Fruit fly (Drosophila melanogaster) whole organism, embryonic: ENCODE measurements around the gene qm.

ENCODE experiments used
- Ada2b ChIP-seq: fragments of 200-800 bp; sonication (Bioruptor generic); IDR thresholded peaks from 2 replicates; pipeline ENCODE4 v1.3.6; 2022; ENCODE audit warnings: missing biosample characterization, missing genetic modification characterization
- Bdp1 ChIP-seq: fragments of 200-800 bp; sonication (Bioruptor generic); optimal IDR thresholded peaks from 3 replicates; lab custom pipeline; 2016; ENCODE audit warnings: missing biosample characterization, missing genetic modification characterization
- CG10147 ChIP-seq: fragments of 200-800 bp; sonication (Bioruptor generic); optimal IDR thresholded peaks from 2 replicates; lab custom pipeline; 2019; ENCODE audit warnings: missing biosample characterization, mild to moderate bottlenecking, missing genetic modification characterization, moderate library complexity
- CG10543 ChIP-seq: fragments of 200-800 bp; sonication (Bioruptor generic); optimal IDR thresholded peaks from 3 replicates; lab custom pipeline; 2017; ENCODE audit warnings: missing biosample characterization, mild to moderate bottlenecking, missing genetic modification characterization, moderate library complexity
- CG11247 ChIP-seq: fragments of 200-800 bp; sonication (Bioruptor generic); IDR thresholded peaks from 2 replicates; pipeline ENCODE4 v1.3.6; 2022; ENCODE audit warnings: missing biosample characterization, missing genetic modification characterization
- CG13775 ChIP-seq: fragments of 200-800 bp; sonication (Bioruptor generic); optimal IDR thresholded peaks from 3 replicates; lab custom pipeline; 2017; ENCODE audit warnings: missing biosample characterization, mild to moderate bottlenecking, missing genetic modification characterization
- CG1602 ChIP-seq: fragments of 200-800 bp; sonication (Bioruptor generic); optimal IDR thresholded peaks from 3 replicates; lab custom pipeline; 2016; ENCODE audit warnings: missing biosample characterization, missing genetic modification characterization
- CG18764 ChIP-seq: fragments of 200-800 bp; sonication (Bioruptor generic); optimal IDR thresholded peaks from 3 replicates; lab custom pipeline; 2016; ENCODE audit warnings: missing biosample characterization, missing genetic modification characterization
- CG31365 ChIP-seq: fragments of 200-800 bp; sonication (Bioruptor generic); optimal IDR thresholded peaks from 2 replicates; lab custom pipeline; 2018; ENCODE audit warnings: missing biosample characterization, mild to moderate bottlenecking, missing genetic modification characterization
- CG31388 ChIP-seq: fragments of 200-800 bp; sonication (Bioruptor generic); optimal IDR thresholded peaks from 2 replicates; lab custom pipeline; 2016; ENCODE audit warnings: missing biosample characterization, missing genetic modification characterization
- CG34224 ChIP-seq: fragments of 200-800 bp; sonication (Bioruptor generic); IDR thresholded peaks from 3 replicates; pipeline ENCODE4 v1.3.6; 2022; ENCODE audit warnings: missing biosample characterization, missing genetic modification characterization; ENCODE audit not compliant: partially characterized antibody
- CG3838 ChIP-seq: fragments of 200-800 bp; sonication (Bioruptor generic); optimal IDR thresholded peaks from 3 replicates; lab custom pipeline; 2016; ENCODE audit warnings: missing biosample characterization, missing genetic modification characterization
- CG5953 ChIP-seq: fragments of 200-800 bp; sonication (Bioruptor generic); IDR thresholded peaks from 2 replicates; pipeline ENCODE4 v1.3.6; 2022; ENCODE audit warnings: missing biosample characterization, missing genetic modification characterization
- CG6791 ChIP-seq: fragments of 200-800 bp; sonication (Bioruptor generic); IDR thresholded peaks from 3 replicates; pipeline ENCODE4 v1.3.6; 2022; ENCODE audit warnings: missing biosample characterization, missing genetic modification characterization; ENCODE audit not compliant: partially characterized antibody
- CG7928 ChIP-seq: fragments of 200-800 bp; sonication (Bioruptor generic); optimal IDR thresholded peaks from 2 replicates; lab custom pipeline; 2017; ENCODE audit warnings: missing biosample characterization, mild to moderate bottlenecking, missing genetic modification characterization
- CG7987 ChIP-seq: fragments of 200-800 bp; sonication (Bioruptor generic); optimal IDR thresholded peaks from 2 replicates; lab custom pipeline; 2018; ENCODE audit warnings: missing biosample characterization, mild to moderate bottlenecking, missing genetic modification characterization, moderate library complexity
- CG8944 ChIP-seq: fragments of 200-800 bp; sonication (Bioruptor generic); optimal IDR thresholded peaks from 3 replicates; lab custom pipeline; 2016; ENCODE audit warnings: missing biosample characterization, missing genetic modification characterization
- CG9437 ChIP-seq: fragments of 200-800 bp; sonication (Bioruptor generic); optimal IDR thresholded peaks from 2 replicates; lab custom pipeline; 2018; ENCODE audit warnings: missing biosample characterization, mild to moderate bottlenecking, missing genetic modification characterization
- CG9727 ChIP-seq: fragments of 200-800 bp; sonication (Bioruptor generic); optimal IDR thresholded peaks from 3 replicates; lab custom pipeline; 2017; ENCODE audit warnings: missing biosample characterization, mild to moderate bottlenecking, missing genetic modification characterization
- CG9817 ChIP-seq: fragments of 200-800 bp; sonication (Bioruptor generic); optimal IDR thresholded peaks from 2 replicates; lab custom pipeline; 2018; ENCODE audit warnings: missing biosample characterization, mild to moderate bottlenecking, missing genetic modification characterization, moderate library complexity
- CG9876 ChIP-seq: fragments of 200-800 bp; sonication (Bioruptor generic); optimal IDR thresholded peaks from 2 replicates; lab custom pipeline; 2016; ENCODE audit warnings: missing biosample characterization, missing genetic modification characterization
- CoRest ChIP-seq: fragments of 200-800 bp; sonication (Bioruptor generic); optimal IDR thresholded peaks from 3 replicates; lab custom pipeline; 2018; ENCODE audit warnings: missing biosample characterization, mild to moderate bottlenecking, missing genetic modification characterization, moderate library complexity
- D ChIP-seq, 2 experiments: fragments of 200-800 bp in 1 of 2; fragments of >200 bp in 1 of 2; sonication (Bioruptor generic) in 1 of 2; optimal IDR thresholded peaks; 2 replicates in 1 of 2; 3 replicates in 1 of 2; lab custom pipeline; 2017; ENCODE audit warnings: mild to moderate bottlenecking in 1 of 2, missing biosample characterization in 1 of 2, missing genetic modification characterization in 1 of 2, missing genetic modification reagents in 1 of 2
- Dll ChIP-seq: fragments of 200-800 bp; sonication (Bioruptor generic); IDR thresholded peaks from 4 replicates; pipeline ENCODE4 v1.3.6; 2022; ENCODE audit warnings: missing biosample characterization, missing genetic modification characterization; ENCODE audit not compliant: partially characterized antibody
- HLHmδ ChIP-seq: fragments of 200-800 bp; sonication (Bioruptor generic); optimal IDR thresholded peaks from 2 replicates; lab custom pipeline; 2018; ENCODE audit warnings: missing biosample characterization, mild to moderate bottlenecking, missing genetic modification characterization, moderate library complexity
- Hand ChIP-seq: fragments of 200-800 bp; sonication (Bioruptor generic); optimal IDR thresholded peaks from 2 replicates; lab custom pipeline; 2017; ENCODE audit warnings: mild to moderate bottlenecking, missing biosample characterization, missing genetic modification reagents, missing genetic modification characterization
- Hmx ChIP-seq: fragments of 200-800 bp; sonication (Bioruptor generic); optimal IDR thresholded peaks from 2 replicates; lab custom pipeline; 2016; ENCODE audit warnings: missing biosample characterization, missing genetic modification characterization
- MTF-1 ChIP-seq: fragments of 200-800 bp; sonication (Bioruptor generic); optimal IDR thresholded peaks from 2 replicates; lab custom pipeline; 2018; ENCODE audit warnings: missing biosample characterization, mild to moderate bottlenecking, missing genetic modification characterization, borderline replicate concordance
- NC2α ChIP-seq: fragments of 200-800 bp; sonication (Bioruptor generic); optimal IDR thresholded peaks from 2 replicates; lab custom pipeline; 2016; ENCODE audit warnings: missing biosample characterization, missing genetic modification characterization
- NFAT ChIP-seq: fragments of 200-800 bp; sonication (Bioruptor generic); IDR thresholded peaks from 2 replicates; pipeline ENCODE4 v1.3.6; 2022; ENCODE audit warnings: missing biosample characterization, missing genetic modification characterization
- Side ChIP-seq: fragments of 200-800 bp; sonication (Bioruptor generic); optimal IDR thresholded peaks from 2 replicates; lab custom pipeline; 2016; ENCODE audit warnings: missing biosample characterization, missing genetic modification characterization
- aop ChIP-seq: fragments of 200-800 bp; sonication (Bioruptor generic); IDR thresholded peaks from 2 replicates; pipeline ENCODE4 v1.3.6; 2022; ENCODE audit warnings: missing biosample characterization, missing genetic modification characterization
- ase ChIP-seq: fragments of 200-800 bp; sonication (Bioruptor generic); IDR thresholded peaks from 3 replicates; pipeline ENCODE4 v1.3.6; 2022; ENCODE audit warnings: missing biosample characterization, missing genetic modification characterization
- cas ChIP-seq: fragments of 200-800 bp; sonication (Bioruptor generic); IDR thresholded peaks from 2 replicates; pipeline ENCODE4 v1.3.6; 2022; ENCODE audit warnings: missing biosample characterization, missing genetic modification characterization
- dan ChIP-seq: fragments of 200-800 bp; sonication (Bioruptor generic); IDR thresholded peaks from 2 replicates; pipeline ENCODE4 v1.3.6; 2022; ENCODE audit warnings: missing biosample characterization, missing genetic modification characterization
- fd102C ChIP-seq: fragments of 200-800 bp; sonication (Bioruptor generic); optimal IDR thresholded peaks from 2 replicates; lab custom pipeline; 2018; ENCODE audit warnings: missing biosample characterization, mild to moderate bottlenecking, missing genetic modification characterization, moderate library complexity
- gce ChIP-seq: fragments of 200-800 bp; sonication (Bioruptor generic); IDR thresholded peaks from 3 replicates; pipeline ENCODE4 v1.3.6; 2022; ENCODE audit warnings: missing biosample characterization, missing genetic modification characterization
- gsb-n ChIP-seq: fragments of 200-800 bp; sonication (Bioruptor generic); optimal IDR thresholded peaks from 3 replicates; lab custom pipeline; 2018; ENCODE audit warnings: missing biosample characterization, mild to moderate bottlenecking, missing genetic modification characterization
- ham ChIP-seq: fragments of 200-800 bp; sonication (Bioruptor generic); IDR thresholded peaks from 2 replicates; pipeline ENCODE4 v1.3.6; 2022; ENCODE audit warnings: missing biosample characterization, missing genetic modification characterization
- oc ChIP-seq: fragments of 200-800 bp; sonication (Bioruptor generic); optimal IDR thresholded peaks from 2 replicates; lab custom pipeline; 2018; ENCODE audit warnings: missing biosample characterization, mild to moderate bottlenecking, missing genetic modification characterization, moderate library complexity
- pum ChIP-seq: fragments of 200-800 bp; sonication (Bioruptor generic); optimal IDR thresholded peaks from 2 replicates; lab custom pipeline; 2016; ENCODE audit warnings: missing biosample characterization, missing genetic modification characterization
- sens-2 ChIP-seq: fragments of 200-800 bp; sonication (Bioruptor generic); IDR thresholded peaks from 2 replicates; pipeline ENCODE4 v1.3.6; 2022; ENCODE audit warnings: missing biosample characterization, missing genetic modification characterization
- sim ChIP-seq: fragments of 200-800 bp; sonication (Bioruptor generic); IDR thresholded peaks from 2 replicates; pipeline ENCODE4 v1.3.6; 2022; ENCODE audit warnings: missing biosample characterization, missing genetic modification characterization
- so ChIP-seq: fragments of 200-800 bp; sonication (Bioruptor generic); IDR thresholded peaks from 3 replicates; pipeline ENCODE4 v1.3.6; 2022; ENCODE audit warnings: missing biosample characterization, missing genetic modification characterization
- stwl ChIP-seq: fragments of 200-800 bp; sonication (Bioruptor generic); optimal IDR thresholded peaks from 3 replicates; lab custom pipeline; 2018; ENCODE audit warnings: missing biosample characterization, mild to moderate bottlenecking, missing genetic modification characterization, moderate library complexity
- tna ChIP-seq: fragments of 200-800 bp; sonication (Bioruptor generic); IDR thresholded peaks from 2 replicates; pipeline ENCODE4 v1.3.6; 2022; ENCODE audit warnings: missing biosample characterization, missing genetic modification characterization; ENCODE audit not compliant: partially characterized antibody
- wor ChIP-seq: fragments of 200-800 bp; sonication (Bioruptor generic); IDR thresholded peaks from 2 replicates; pipeline ENCODE4 v1.3.6; 2022; ENCODE audit warnings: missing biosample characterization, missing genetic modification characterization
- z ChIP-seq: fragments of 200-800 bp; sonication (Bioruptor generic); IDR thresholded peaks from 3 replicates; pipeline ENCODE4 v1.3.6; 2022; ENCODE audit warnings: missing biosample characterization, missing genetic modification characterization
- zen ChIP-seq: fragments of 200-800 bp; sonication (Bioruptor generic); optimal IDR thresholded peaks from 3 replicates; lab custom pipeline; 2018; ENCODE audit warnings: missing biosample characterization, mild to moderate bottlenecking, missing genetic modification characterization, moderate library complexity

Gene qm

dm6 chr3L:7347984-7348631 lies at the start of gene qm, which contains the start of gene Srp19:
qm (plus strand) TSS chr3L:7348313.
Srp19 (minus strand) TSS chr3L:7348034.
- TF ChIP-seq so (peak; percentile 55; the same call in 2 of the 3 replicates), CG1602 (GFP tag; lab: Kevin White, UChicago) (peak; percentile 36), NFAT (GFP tag; lab: Robert Waterston, UW) (no peak), pum (GFP tag; lab: Kevin White, UChicago) (peak; percentile 57), CG9727 (peak; percentile 28), CG10543 (GFP tag; lab: Kevin White, UChicago) (peak; percentile 69), ase (GFP tag; lab: Robert Waterston, UW) (0 out of 3 replicates have a peak, but pooled peaks have one; percentile 11), CG13775 (GFP tag; lab: Kevin White, UChicago) (peak; percentile 31), Hmx (GFP tag; lab: Kevin White, UChicago) (no peak), z (GFP tag; lab: Robert Waterston, UW) (no peak), NC2α (GFP tag; lab: Kevin White, UChicago) (no peak), HLHmδ (GFP tag; lab: Kevin White, UChicago) (peak; percentile 59), tna (GFP tag; lab: Robert Waterston, UW) (peak; percentile 54), ham (GFP tag; lab: Robert Waterston, UW) (no peak), CG31365 (no peak), CG8944 (GFP tag; lab: Kevin White, UChicago) (peak; percentile 47), sens-2 (GFP tag; lab: Robert Waterston, UW) (no peak), CG7928 (GFP tag; lab: Kevin White, UChicago) (no peak), CG3838 (GFP tag; lab: Kevin White, UChicago) (no peak), cas (GFP tag; lab: Robert Waterston, UW) (peak; percentile 14; the same call in 1 of the 2 replicates), gce (GFP tag; lab: Robert Waterston, UW) (peak; percentile 73; the same call in 2 of the 3 replicates), CG10147 (GFP tag; lab: Kevin White, UChicago) (no peak), CG9437 (GFP tag; lab: Kevin White, UChicago) (no peak), CG6791 (GFP tag; lab: Robert Waterston, UW) (peak; percentile 83; the same call in 2 of the 3 replicates), CG9876 (GFP tag; lab: Kevin White, UChicago) (no peak), sim (0 out of 2 replicates have a peak, but pooled peaks have one; percentile 31), stwl (tag; lab: Kevin White, UChicago) (peak; percentile 20), CG5953 (GFP tag; lab: Robert Waterston, UW) (no peak), oc (no peak), Ada2b (GFP tag; lab: Robert Waterston, UW) (peak; percentile 31; the same call in 1 of the 2 replicates), Bdp1 (GFP tag; lab: Kevin White, UChicago) (no peak), CG31388 (GFP tag; lab: Kevin White, UChicago) (no peak), dan (GFP tag; lab: Robert Waterston, UW) (no peak), zen (tag; lab: Kevin White, UChicago) (peak; percentile 35), CG18764 (no peak), MTF-1 (GFP tag; lab: Kevin White, UChicago) (no peak), CG34224 (GFP tag; lab: Robert Waterston, UW) (peak; percentile 70), wor (GFP tag; lab: Robert Waterston, UW) (peak; percentile 11; the same call in 1 of the 2 replicates), D (optimal IDR thresholded peaks at IDR 0.05; lab: Kevin White, UChicago) (no peak), D (GFP tag; optimal IDR thresholded peaks at IDR 0.05; lab: Kevin White, UChicago) (peak; percentile 26), CG11247 (GFP tag; lab: Robert Waterston, UW) (no peak; the same call in 1 of the 2 replicates), CG7987 (GFP tag; lab: Kevin White, UChicago) (peak; percentile 1), aop (GFP tag; lab: Robert Waterston, UW) (peak; percentile 53; the same call in 1 of the 2 replicates), Dll (peak; percentile 91), fd102C (GFP tag; lab: Kevin White, UChicago) (no peak), Hand (GFP tag; lab: Kevin White, UChicago) (no peak), CoRest (tag; lab: Kevin White, UChicago) (peak; percentile 68), CG9817 (peak; percentile 75), gsb-n (peak; percentile 22), Side (GFP tag; lab: Kevin White, UChicago) (peak; percentile 77)
